Worm (Caenorhabditis elegans): ENCODE data around the gene srz-71.

DNA sequence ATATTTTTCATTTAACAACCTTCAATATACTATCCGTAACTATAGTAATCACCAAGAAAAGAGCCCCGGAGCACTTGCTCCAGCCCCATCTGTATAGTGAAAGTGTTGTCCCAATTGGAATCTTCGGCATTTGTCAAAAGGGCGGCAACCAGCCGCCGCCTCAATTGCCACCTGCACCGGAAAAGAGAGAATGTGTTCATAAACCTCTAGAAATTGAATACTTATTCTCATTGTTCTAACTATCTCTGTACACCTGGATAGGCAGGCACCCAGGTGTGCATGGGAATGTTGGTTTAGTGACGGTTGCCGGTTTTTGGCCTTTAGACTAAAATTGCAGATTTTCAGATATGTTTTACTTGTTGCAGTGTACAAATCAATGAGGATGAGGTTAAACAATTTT, 45.3 kb downstream of the srz-71 start:
- TF ChIP-seq klf-2 (GFP tag; conservative IDR thresholded peaks at IDR 0.05), result no peak
- TF ChIP-seq tab-1 (GFP tag; IDR thresholded peaks at IDR 0.05), result no peak
